Worm (Caenorhabditis elegans): ENCODE data around the gene svh-5.

The svh-5 gene

ce11 chrX:15353874-15354480 is 23.6 kb downstream of the svh-5 start (continued):
- TF ChIP-seq lin-35 (GFP tag; optimal IDR thresholded peaks at IDR 0.05) (peak; percentile 58 to 68), dsc-1 (tag; optimal IDR thresholded peaks at IDR 0.05) (peak; percentile 53), fos-1 (tag; optimal IDR thresholded peaks at IDR 0.05) (peak; percentile 70), nhr-76 (tag; optimal IDR thresholded peaks at IDR 0.05) (no peak), zag-1 (tag; optimal IDR thresholded peaks at IDR 0.05) (peak; percentile 89), dpl-1 (GFP tag; optimal IDR thresholded peaks at IDR 0.05) (peak; percentile 11 to 44 (median 28)), nhr-71 (tag; optimal IDR thresholded peaks at IDR 0.05) (peak; percentile 96), nhr-85 (tag) (peak; percentile 86), ztf-4 (tag; optimal IDR thresholded peaks at IDR 0.05) (peak; percentile 54), snu-23 (GFP tag; optimal IDR thresholded peaks at IDR 0.05) (peak; percentile 94), fkh-10 (GFP tag; optimal IDR thresholded peaks at IDR 0.05) (peak; percentile 91), lin-13 (GFP tag; optimal IDR thresholded peaks at IDR 0.05) (peak; percentile 86), blmp-1 (tag; optimal IDR thresholded peaks at IDR 0.05) (peak; percentile 98), vab-15 (tag; optimal IDR thresholded peaks at IDR 0.05) (no peak), hlh-17 (GFP tag; optimal IDR thresholded peaks at IDR 0.05; ENCODE audit: borderline replicate concordance) (no peak), xbp-1 (tag; optimal IDR thresholded peaks at IDR 0.05) (peak; percentile 76), ama-1 (optimal IDR thresholded peaks at IDR 0.05) (no peak), ztf-11 (tag; optimal IDR thresholded peaks at IDR 0.05) (no peak), swsn-7 (tag; optimal IDR thresholded peaks at IDR 0.05) (peak; percentile 88), sptf-1 (tag; optimal IDR thresholded peaks at IDR 0.05) (no peak), nhr-28 (tag; optimal IDR thresholded peaks at IDR 0.05) (no peak), unc-86 (tag; optimal IDR thresholded peaks at IDR 0.05) (peak; percentile 92), mef-2 (tag; optimal IDR thresholded peaks at IDR 0.05) (peak; percentile 60), fkh-4 (tag; optimal IDR thresholded peaks at IDR 0.05; ENCODE audit: borderline replicate concordance) (peak; percentile 49), tbx-2 (tag; optimal IDR thresholded peaks at IDR 0.05) (peak; percentile 91), jun-1 (tag; optimal IDR thresholded peaks at IDR 0.05) (peak; percentile 91), efl-1 (optimal IDR thresholded peaks at IDR 0.05) (peak; percentile 57 to 69), efl-1 (GFP tag; optimal IDR thresholded peaks at IDR 0.05 in 1 of 2) (peak; percentile 20 to 91), pax-3 (tag; optimal IDR thresholded peaks at IDR 0.05) (peak; percentile 81), nhr-20 (tag; optimal IDR thresholded peaks at IDR 0.05) (peak; percentile 90), ceh-82 (tag; optimal IDR thresholded peaks at IDR 0.05) (peak; percentile 61 to 82 (median 78)), lir-3 (tag; optimal IDR thresholded peaks at IDR 0.05; ENCODE audit: poor library complexity) (peak; percentile 74), lin-39 (tag; optimal IDR thresholded peaks at IDR 0.05) (no peak), F16B12.6 (tag; optimal IDR thresholded peaks at IDR 0.05) (peak; percentile 5), lsy-2 (tag; optimal IDR thresholded peaks at IDR 0.05) (peak; percentile 76 to 89), ceh-88 (GFP tag; IDR thresholded peaks at IDR 0.05) (peak; percentile 62), efl-3 (GFP tag; optimal IDR thresholded peaks at IDR 0.05) (no peak), ceh-90 (tag; optimal IDR thresholded peaks at IDR 0.05) (peak; percentile 1), mab-9 (GFP tag; IDR thresholded peaks at IDR 0.05) (no peak; the same call in 1 of the 2 replicates), C16A3.4 (tag; optimal IDR thresholded peaks at IDR 0.05) (peak; percentile 75), zip-4 (GFP tag; optimal IDR thresholded peaks at IDR 0.05) (peak; percentile 44), grh-1 (GFP tag; IDR thresholded peaks at IDR 0.05) (peak; percentile 32; the same call in 1 of the 2 replicates), egl-27 (tag; optimal IDR thresholded peaks at IDR 0.05) (peak; percentile 21 to 87), egl-13 (tag; optimal IDR thresholded peaks at IDR 0.05) (peak; percentile 85), skn-1 (tag; optimal IDR thresholded peaks at IDR 0.05) (peak; percentile 86), C04F5.9 (tag; optimal IDR thresholded peaks at IDR 0.05) (peak; percentile 36), nhr-12 (tag; optimal IDR thresholded peaks at IDR 0.05) (no peak), elt-2 (tag; optimal IDR thresholded peaks at IDR 0.05) (no peak), unc-62 (GFP tag; optimal IDR thresholded peaks at IDR 0.05) (no peak), hpl-2 (GFP tag; optimal IDR thresholded peaks at IDR 0.05) (peak; percentile 14), irx-1 (tag; optimal IDR thresholded peaks at IDR 0.05) (peak; percentile 74)

Measured in whole organism, L1 larva.